Fruit fly (Drosophila melanogaster) whole organism, embryonic: Measurements from ENCODE around the gene vari.

Source experiments
- Atf-2 ChIP-seq: fragments of 200-800 bp; sonication (Bioruptor generic); optimal IDR thresholded peaks from 2 replicates; lab custom pipeline; 2016; ENCODE audit warnings: missing biosample characterization, missing genetic modification characterization
- B-H1 ChIP-seq: fragments of 200-800 bp; sonication (Bioruptor generic); IDR thresholded peaks from 3 replicates; pipeline ENCODE4 v1.3.6; 2022; ENCODE audit warnings: missing biosample characterization, missing genetic modification characterization
- BtbVII ChIP-seq: fragments of 200-800 bp; sonication (Bioruptor generic); optimal IDR thresholded peaks from 3 replicates; lab custom pipeline; 2017; ENCODE audit warnings: missing biosample characterization, mild to moderate bottlenecking, missing genetic modification characterization
- CG10274 ChIP-seq: fragments of 200-800 bp; sonication (Bioruptor generic); optimal IDR thresholded peaks from 3 replicates; lab custom pipeline; 2017; ENCODE audit warnings: missing biosample characterization, mild to moderate bottlenecking, missing genetic modification characterization
- CG13624 ChIP-seq: fragments of 200-800 bp; sonication (Bioruptor generic); optimal IDR thresholded peaks from 2 replicates; lab custom pipeline; 2016; ENCODE audit warnings: missing biosample characterization, missing genetic modification characterization
- CG13894 ChIP-seq: fragments of 200-800 bp; sonication (Bioruptor generic); optimal IDR thresholded peaks from 3 replicates; lab custom pipeline; 2018; ENCODE audit warnings: missing biosample characterization, mild to moderate bottlenecking, missing genetic modification characterization, moderate library complexity
- CG1647 ChIP-seq: fragments of 200-800 bp; sonication (Bioruptor generic); optimal IDR thresholded peaks from 3 replicates; lab custom pipeline; 2016; ENCODE audit warnings: missing biosample characterization, missing genetic modification characterization
- CG17359 ChIP-seq: fragments of 200-800 bp; sonication (Bioruptor generic); optimal IDR thresholded peaks from 3 replicates; lab custom pipeline; 2018; ENCODE audit warnings: missing biosample characterization, mild to moderate bottlenecking, missing genetic modification characterization, moderate library complexity
- CG17912 ChIP-seq: fragments of 200-800 bp; sonication (Bioruptor generic); optimal IDR thresholded peaks from 2 replicates; lab custom pipeline; 2018; ENCODE audit warnings: missing biosample characterization, mild to moderate bottlenecking, missing genetic modification characterization
- CG3407 ChIP-seq: fragments of 200-800 bp; sonication (Bioruptor generic); optimal IDR thresholded peaks from 2 replicates; lab custom pipeline; 2018; ENCODE audit warnings: missing biosample characterization, mild to moderate bottlenecking, missing genetic modification characterization
- CG34224 ChIP-seq: fragments of 200-800 bp; sonication (Bioruptor generic); IDR thresholded peaks from 3 replicates; pipeline ENCODE4 v1.3.6; 2022; ENCODE audit warnings: missing biosample characterization, missing genetic modification characterization; ENCODE audit not compliant: partially characterized antibody
- CG7556 ChIP-seq: fragments of 200-800 bp; sonication (Bioruptor generic); optimal IDR thresholded peaks from 2 replicates; lab custom pipeline; 2017; ENCODE audit warnings: missing biosample characterization, mild to moderate bottlenecking, missing genetic modification characterization
- CG7987 ChIP-seq: fragments of 200-800 bp; sonication (Bioruptor generic); optimal IDR thresholded peaks from 2 replicates; lab custom pipeline; 2018; ENCODE audit warnings: missing biosample characterization, mild to moderate bottlenecking, missing genetic modification characterization, moderate library complexity
- CG8290 ChIP-seq, 3 experiments: fragments of 200-800 bp; sonication (Bioruptor generic); optimal IDR thresholded peaks; 2 replicates each; lab custom pipeline; 2016 to 2019; ENCODE audit warnings: missing biosample characterization in 3 of 3, missing genetic modification characterization in 3 of 3, mild to moderate bottlenecking in 2 of 3, moderate library complexity in 1 of 3
- CG9727 ChIP-seq: fragments of 200-800 bp; sonication (Bioruptor generic); optimal IDR thresholded peaks from 3 replicates; lab custom pipeline; 2017; ENCODE audit warnings: missing biosample characterization, mild to moderate bottlenecking, missing genetic modification characterization
- D ChIP-seq, 2 experiments: fragments of 200-800 bp in 1 of 2; fragments of >200 bp in 1 of 2; sonication (Bioruptor generic) in 1 of 2; optimal IDR thresholded peaks; 2 replicates in 1 of 2; 3 replicates in 1 of 2; lab custom pipeline; 2017; ENCODE audit warnings: mild to moderate bottlenecking in 1 of 2, missing biosample characterization in 1 of 2, missing genetic modification characterization in 1 of 2, missing genetic modification reagents in 1 of 2
- Dbx ChIP-seq: fragments of 200-800 bp; sonication (Bioruptor generic); IDR thresholded peaks from 3 replicates; pipeline ENCODE4 v1.3.6; 2022; ENCODE audit warnings: missing biosample characterization, missing genetic modification characterization
- Dp ChIP-seq: fragments of 200-800 bp; sonication (Bioruptor generic); optimal IDR thresholded peaks from 2 replicates; lab custom pipeline; 2018; ENCODE audit warnings: missing biosample characterization, mild to moderate bottlenecking, missing genetic modification characterization, moderate library complexity
- E2f1 ChIP-seq: fragments of 200-800 bp; sonication (Bioruptor generic); IDR thresholded peaks from 2 replicates; pipeline ENCODE4 v1.3.6; 2022; ENCODE audit warnings: missing biosample characterization, missing genetic modification characterization
- H15 ChIP-seq: fragments of 200-800 bp; sonication (Bioruptor generic); IDR thresholded peaks from 3 replicates; pipeline ENCODE4 v1.3.6; 2022; ENCODE audit warnings: missing biosample characterization, missing genetic modification characterization
- HmgD ChIP-seq: fragments of 200-800 bp; sonication (Bioruptor generic); optimal IDR thresholded peaks from 3 replicates; lab custom pipeline; 2016; ENCODE audit warnings: missing biosample characterization, missing genetic modification characterization
- Hmx ChIP-seq: fragments of 200-800 bp; sonication (Bioruptor generic); optimal IDR thresholded peaks from 2 replicates; lab custom pipeline; 2016; ENCODE audit warnings: missing biosample characterization, missing genetic modification characterization
- Mad ChIP-seq: fragments of 200-800 bp; sonication (Bioruptor generic); optimal IDR thresholded peaks from 2 replicates; lab custom pipeline; 2016; ENCODE audit warnings: missing biosample characterization, missing genetic modification characterization
- Med ChIP-seq: fragments of 200-800 bp; sonication (Bioruptor generic); peaks from one replicate; lab custom pipeline; 2016; ENCODE audit warnings: missing biosample characterization, missing genetic modification characterization, mild to moderate bottlenecking, inconsistent platforms, moderate library complexity
- NFAT ChIP-seq: fragments of 200-800 bp; sonication (Bioruptor generic); IDR thresholded peaks from 2 replicates; pipeline ENCODE4 v1.3.6; 2022; ENCODE audit warnings: missing biosample characterization, missing genetic modification characterization
- Neu2 ChIP-seq: fragments of 200-800 bp; sonication (Bioruptor generic); optimal IDR thresholded peaks from 3 replicates; lab custom pipeline; 2016; ENCODE audit warnings: missing biosample characterization, missing genetic modification characterization, borderline replicate concordance
- Nf-YB ChIP-seq: fragments of 200-800 bp; sonication (Bioruptor generic); optimal IDR thresholded peaks from 3 replicates; lab custom pipeline; 2019; ENCODE audit warnings: missing biosample characterization, mild to moderate bottlenecking, missing genetic modification characterization, moderate library complexity
- Rx ChIP-seq: fragments of 200-800 bp; sonication (Bioruptor generic); IDR thresholded peaks from 2 replicates; pipeline ENCODE4 v1.3.6; 2022; ENCODE audit warnings: missing biosample characterization, missing genetic modification characterization
- ac ChIP-seq: fragments of 200-800 bp; sonication (Bioruptor generic); optimal IDR thresholded peaks from 3 replicates; lab custom pipeline; 2017; ENCODE audit warnings: missing biosample characterization, mild to moderate bottlenecking, missing genetic modification characterization
- br ChIP-seq: fragments of >200 bp; optimal IDR thresholded peaks from 2 replicates; lab custom pipeline; 2017
- chn ChIP-seq: fragments of 200-800 bp; sonication (Bioruptor generic); optimal IDR thresholded peaks from 2 replicates; lab custom pipeline; 2016; ENCODE audit warnings: missing biosample characterization, missing genetic modification characterization
- cwo ChIP-seq: fragments of 200-800 bp; sonication (Bioruptor generic); optimal IDR thresholded peaks from 3 replicates; lab custom pipeline; 2017; ENCODE audit warnings: missing biosample characterization, missing genetic modification characterization, mild to moderate bottlenecking, moderate library complexity, missing genetic modification reagents
- dpn ChIP-seq, 2 experiments: fragments of 200-800 bp; sonication (Bioruptor generic); optimal IDR thresholded peaks; 3 replicates each; lab custom pipeline; 2016; ENCODE audit warnings: missing biosample characterization in 2 of 2, missing genetic modification characterization in 2 of 2
- gce ChIP-seq: fragments of 200-800 bp; sonication (Bioruptor generic); IDR thresholded peaks from 3 replicates; pipeline ENCODE4 v1.3.6; 2022; ENCODE audit warnings: missing biosample characterization, missing genetic modification characterization
- ind ChIP-seq: fragments of 200-800 bp; sonication (Bioruptor generic); optimal IDR thresholded peaks from 3 replicates; lab custom pipeline; 2016; ENCODE audit warnings: missing biosample characterization, missing genetic modification characterization
- jing ChIP-seq: fragments of 200-800 bp; sonication (Bioruptor generic); optimal IDR thresholded peaks from 2 replicates; lab custom pipeline; 2018; ENCODE audit warnings: missing biosample characterization, mild to moderate bottlenecking, missing genetic modification characterization
- kay ChIP-seq: fragments of 200-800 bp; sonication (Bioruptor generic); optimal IDR thresholded peaks from 2 replicates; lab custom pipeline; 2016; ENCODE audit warnings: missing biosample characterization, missing genetic modification characterization
- lilli ChIP-seq: fragments of 200-800 bp; sonication (Bioruptor generic); optimal IDR thresholded peaks from 3 replicates; lab custom pipeline; 2016; ENCODE audit warnings: missing biosample characterization, missing genetic modification characterization
- lmd ChIP-seq: fragments of 200-800 bp; sonication (Bioruptor generic); IDR thresholded peaks from 2 replicates; pipeline ENCODE4 v1.3.6; 2022; ENCODE audit warnings: missing biosample characterization, missing genetic modification characterization
- onecut ChIP-seq: fragments of 200-800 bp; sonication (Bioruptor generic); IDR thresholded peaks from 2 replicates; pipeline ENCODE4 v1.3.6; 2022; ENCODE audit warnings: missing biosample characterization, missing genetic modification characterization
- phol ChIP-seq: fragments of 200-800 bp; sonication (Bioruptor generic); optimal IDR thresholded peaks from 3 replicates; lab custom pipeline; 2018; ENCODE audit warnings: missing biosample characterization, mild to moderate bottlenecking, missing genetic modification characterization, moderate library complexity
- pnt ChIP-seq: fragments of 200-800 bp; sonication (Bioruptor generic); optimal IDR thresholded peaks from 3 replicates; lab custom pipeline; 2016; ENCODE audit warnings: missing biosample characterization, missing genetic modification characterization
- pros ChIP-seq: fragments of 200-800 bp; sonication (Bioruptor generic); optimal IDR thresholded peaks from 3 replicates; lab custom pipeline; 2019; ENCODE audit warnings: missing biosample characterization, mild to moderate bottlenecking, missing genetic modification characterization, moderate library complexity
- salm ChIP-seq: fragments of 200-800 bp; sonication (Bioruptor generic); optimal IDR thresholded peaks from 2 replicates; lab custom pipeline; 2018; ENCODE audit warnings: missing biosample characterization, mild to moderate bottlenecking, missing genetic modification characterization
- sd ChIP-seq: fragments of 200-800 bp; sonication (Bioruptor generic); optimal IDR thresholded peaks from 3 replicates; lab custom pipeline; 2018; ENCODE audit warnings: missing biosample characterization, mild to moderate bottlenecking, missing genetic modification characterization, moderate library complexity
- stc ChIP-seq: fragments of 200-800 bp; sonication (Bioruptor generic); IDR thresholded peaks from 2 replicates; pipeline ENCODE4 v1.3.6; 2022; ENCODE audit warnings: missing biosample characterization, missing genetic modification characterization
- stwl ChIP-seq: fragments of 200-800 bp; sonication (Bioruptor generic); optimal IDR thresholded peaks from 3 replicates; lab custom pipeline; 2018; ENCODE audit warnings: missing biosample characterization, mild to moderate bottlenecking, missing genetic modification characterization, moderate library complexity
- z ChIP-seq: fragments of 200-800 bp; sonication (Bioruptor generic); IDR thresholded peaks from 3 replicates; pipeline ENCODE4 v1.3.6; 2022; ENCODE audit warnings: missing biosample characterization, missing genetic modification characterization
- zen2 ChIP-seq: fragments of 200-800 bp; sonication (Bioruptor generic); IDR thresholded peaks from 3 replicates; pipeline ENCODE4 v1.3.6; 2022; ENCODE audit warnings: missing biosample characterization, missing genetic modification characterization; ENCODE audit not compliant: partially characterized antibody

Gene vari

dm6 chr2L:20758188-20758846 lies 38.5 kb downstream of the vari start (continued):
- TF ChIP-seq br (lab: Kevin White, UChicago): no peak
- no peak for TF ChIP-seq CG10274 (GFP tag; lab: Kevin White, UChicago)
- TF ChIP-seq Nf-YB: no peak
- TF ChIP-seq phol (tag; lab: Kevin White, UChicago): no peak
- TF ChIP-seq CG7556 (GFP tag; lab: Kevin White, UChicago): no peak
- TF ChIP-seq lilli (GFP tag; lab: Kevin White, UChicago): no peak
- no peak for TF ChIP-seq CG3407 (GFP tag; lab: Kevin White, UChicago)
- no peak for TF ChIP-seq CG9727
- TF ChIP-seq CG34224: no peak
- no peak for TF ChIP-seq CG13624 (GFP tag; lab: Kevin White, UChicago)
- no peak for TF ChIP-seq E2f1 (GFP tag; lab: Robert Waterston, UW)
- TF ChIP-seq Mad (GFP tag; lab: Kevin White, UChicago): no peak
- TF ChIP-seq CG17359 (tag; lab: Kevin White, UChicago): no peak
- no peak; the same call in 2 of the 3 replicates for TF ChIP-seq B-H1 (GFP tag; lab: Robert Waterston, UW)
- TF ChIP-seq sd (tag; lab: Kevin White, UChicago): peak; percentile 97
- TF ChIP-seq ind (GFP tag; lab: Kevin White, UChicago): no peak
- TF ChIP-seq pros: peak; percentile 50
- no peak for TF ChIP-seq Dbx (GFP tag; lab: Robert Waterston, UW)
- 0 out of 3 replicates have a peak, but pooled peaks have one; percentile 5 for TF ChIP-seq z (GFP tag; lab: Robert Waterston, UW)
- TF ChIP-seq HmgD: no peak
- no peak for TF ChIP-seq NFAT (GFP tag; lab: Robert Waterston, UW)
- TF ChIP-seq CG13894 (tag; lab: Kevin White, UChicago): no peak
- TF ChIP-seq D (optimal IDR thresholded peaks at IDR 0.05; lab: Kevin White, UChicago): peak; percentile 41
- TF ChIP-seq D (GFP tag; optimal IDR thresholded peaks at IDR 0.05; lab: Kevin White, UChicago): no peak
- no peak for TF ChIP-seq cwo (GFP tag; lab: Kevin White, UChicago)
- no peak for TF ChIP-seq CG7987 (GFP tag; lab: Kevin White, UChicago)
- TF ChIP-seq Dp (GFP tag; lab: Kevin White, UChicago): peak; percentile 4
- TF ChIP-seq H15 (GFP tag; lab: Robert Waterston, UW): no peak
- TF ChIP-seq chn (GFP tag; lab: Kevin White, UChicago): no peak
- TF ChIP-seq stc: no peak
- no peak for TF ChIP-seq onecut (GFP tag; lab: Robert Waterston, UW)
- TF ChIP-seq Rx (GFP tag; lab: Robert Waterston, UW): no peak
- TF ChIP-seq CG17912: no peak
- no peak for TF ChIP-seq jing (GFP tag; lab: Kevin White, UChicago)
- no peak for TF ChIP-seq CG1647
- no peak for TF ChIP-seq kay (GFP tag; lab: Kevin White, UChicago)
- TF ChIP-seq Hmx: no peak
- TF ChIP-seq ac (GFP tag; lab: Kevin White, UChicago): no peak
- TF ChIP-seq dpn (GFP tag; optimal IDR thresholded peaks at IDR 0.05; lab: Kevin White, UChicago): no peak
- no peak for TF ChIP-seq stwl
- peak; percentile 15 for TF ChIP-seq Atf-2 (GFP tag; lab: Kevin White, UChicago)
- peak; percentile 86 for TF ChIP-seq Med (GFP tag; lab: Kevin White, UChicago)
- TF ChIP-seq Neu2 (GFP tag; lab: Kevin White, UChicago): no peak
- TF ChIP-seq gce (GFP tag; lab: Robert Waterston, UW): no peak
- no peak for TF ChIP-seq zen2
- TF ChIP-seq BtbVII: no peak
- no peak for TF ChIP-seq CG8290 (GFP tag; optimal IDR thresholded peaks at IDR 0.05; lab: Kevin White, UChicago)
- no peak for TF ChIP-seq CG8290 (tag; optimal IDR thresholded peaks at IDR 0.05; lab: Kevin White, UChicago)
- no peak for TF ChIP-seq pnt (GFP tag; lab: Kevin White, UChicago)
- no peak for TF ChIP-seq salm (tag; lab: Kevin White, UChicago)
- TF ChIP-seq lmd (GFP tag; lab: Robert Waterston, UW): 0 out of 2 replicates have a peak, but pooled peaks have one; percentile 10
